Fruit fly (Drosophila melanogaster) whole organism, embryonic: Measurements from ENCODE around the gene mRpL39.

ENCODE experiments used
- ATbp ChIP-seq: fragments of 200-800 bp; sonication (Bioruptor generic); optimal IDR thresholded peaks from 2 replicates; lab custom pipeline; 2017; ENCODE audit warnings: missing biosample characterization, mild to moderate bottlenecking, missing genetic modification characterization, missing genetic modification reagents
- Antp ChIP-seq: fragments of 200-800 bp; sonication (Bioruptor generic); optimal IDR thresholded peaks from 3 replicates; lab custom pipeline; 2016; ENCODE audit warnings: missing biosample characterization, missing genetic modification characterization
- CG11456 ChIP-seq: fragments of 200-800 bp; sonication (Bioruptor generic); IDR thresholded peaks from 3 replicates; pipeline ENCODE4 v1.3.6; 2022; ENCODE audit warnings: missing biosample characterization, missing genetic modification characterization
- CG12299 ChIP-seq: fragments of 200-800 bp; sonication (Bioruptor generic); optimal IDR thresholded peaks from 2 replicates; lab custom pipeline; 2018; ENCODE audit warnings: missing biosample characterization, mild to moderate bottlenecking, missing genetic modification characterization
- CG1602 ChIP-seq: fragments of 200-800 bp; sonication (Bioruptor generic); optimal IDR thresholded peaks from 3 replicates; lab custom pipeline; 2016; ENCODE audit warnings: missing biosample characterization, missing genetic modification characterization
- CG1603 ChIP-seq: fragments of 200-800 bp; sonication (Bioruptor generic); optimal IDR thresholded peaks from 2 replicates; lab custom pipeline; 2019; ENCODE audit warnings: missing biosample characterization, mild to moderate bottlenecking, missing genetic modification characterization, moderate library complexity
- CG17385 ChIP-seq: fragments of 200-800 bp; sonication (Bioruptor generic); optimal IDR thresholded peaks from 3 replicates; lab custom pipeline; 2018; ENCODE audit warnings: missing biosample characterization, mild to moderate bottlenecking, missing genetic modification characterization
- CG31388 ChIP-seq: fragments of 200-800 bp; sonication (Bioruptor generic); optimal IDR thresholded peaks from 2 replicates; lab custom pipeline; 2016; ENCODE audit warnings: missing biosample characterization, missing genetic modification characterization
- CG32532 ChIP-seq: fragments of 200-800 bp; sonication (Bioruptor generic); IDR thresholded peaks from 2 replicates; pipeline ENCODE4 v1.3.6; 2022; ENCODE audit warnings: missing biosample characterization, missing genetic modification characterization
- CG32767 ChIP-seq: fragments of 200-800 bp; sonication (Bioruptor generic); IDR thresholded peaks from 2 replicates; pipeline ENCODE4 v1.3.6; 2022; ENCODE audit warnings: missing biosample characterization, missing genetic modification characterization
- CG33213 ChIP-seq: fragments of 200-800 bp; sonication (Bioruptor generic); optimal IDR thresholded peaks from 3 replicates; lab custom pipeline; 2016; ENCODE audit warnings: missing biosample characterization, missing genetic modification characterization
- CG4820 ChIP-seq: fragments of 200-800 bp; sonication (Bioruptor generic); optimal IDR thresholded peaks from 3 replicates; lab custom pipeline; 2016; ENCODE audit warnings: missing biosample characterization, missing genetic modification characterization
- CG5180 ChIP-seq: fragments of 200-800 bp; sonication (Bioruptor generic); optimal IDR thresholded peaks from 3 replicates; lab custom pipeline; 2017; ENCODE audit warnings: missing biosample characterization, missing genetic modification characterization, mild to moderate bottlenecking, moderate library complexity, missing genetic modification reagents
- CG5245 ChIP-seq: fragments of 200-800 bp; sonication (Bioruptor generic); optimal IDR thresholded peaks from 3 replicates; lab custom pipeline; 2016; ENCODE audit warnings: missing biosample characterization, missing genetic modification characterization
- CG7271 ChIP-seq: fragments of 200-800 bp; sonication (Bioruptor generic); optimal IDR thresholded peaks from 2 replicates; lab custom pipeline; 2018; ENCODE audit warnings: missing biosample characterization, mild to moderate bottlenecking, missing genetic modification characterization, moderate library complexity
- CG7556 ChIP-seq: fragments of 200-800 bp; sonication (Bioruptor generic); optimal IDR thresholded peaks from 2 replicates; lab custom pipeline; 2017; ENCODE audit warnings: missing biosample characterization, mild to moderate bottlenecking, missing genetic modification characterization
- CG8089 ChIP-seq: fragments of 200-800 bp; sonication (Bioruptor generic); optimal IDR thresholded peaks from 3 replicates; lab custom pipeline; 2016; ENCODE audit warnings: missing biosample characterization, missing genetic modification characterization
- CTCF ChIP-seq: fragments of 200-800 bp; sonication (Bioruptor generic); optimal IDR thresholded peaks from 2 replicates; lab custom pipeline; 2017; ENCODE audit warnings: missing biosample characterization, mild to moderate bottlenecking, missing genetic modification characterization, moderate library complexity
- E2f2 ChIP-seq: fragments of 200-800 bp; sonication (Bioruptor generic); IDR thresholded peaks from 2 replicates; pipeline ENCODE4 v1.3.6; 2022; ENCODE audit warnings: missing biosample characterization, missing genetic modification characterization
- Ets65A ChIP-seq: fragments of 200-800 bp; sonication (Bioruptor generic); peaks from one replicate; lab custom pipeline; 2016; ENCODE audit warnings: missing biosample characterization, missing genetic modification characterization
- HLH3B ChIP-seq: fragments of 200-800 bp; sonication (Bioruptor generic); IDR thresholded peaks from 2 replicates; pipeline ENCODE4 v1.3.6; 2022; ENCODE audit warnings: missing biosample characterization, missing genetic modification characterization
- HLHmδ ChIP-seq: fragments of 200-800 bp; sonication (Bioruptor generic); optimal IDR thresholded peaks from 2 replicates; lab custom pipeline; 2018; ENCODE audit warnings: missing biosample characterization, mild to moderate bottlenecking, missing genetic modification characterization, moderate library complexity
- Hmx ChIP-seq: fragments of 200-800 bp; sonication (Bioruptor generic); optimal IDR thresholded peaks from 2 replicates; lab custom pipeline; 2016; ENCODE audit warnings: missing biosample characterization, missing genetic modification characterization
- Kr ChIP-seq: fragments of 200-800 bp; sonication (Bioruptor generic); optimal IDR thresholded peaks from 2 replicates; lab custom pipeline; 2017; ENCODE audit warnings: missing biosample characterization, mild to moderate bottlenecking, missing genetic modification characterization
- Nf-YC ChIP-seq: fragments of 200-800 bp; optimal IDR thresholded peaks from 3 replicates; lab custom pipeline; 2019; ENCODE audit warnings: missing biosample characterization, mild to moderate bottlenecking, missing genetic modification characterization, moderate library complexity
- Usf ChIP-seq: fragments of 200-800 bp; sonication (Bioruptor generic); optimal IDR thresholded peaks from 2 replicates; lab custom pipeline; 2017; ENCODE audit warnings: missing genotype, missing biosample characterization, missing genetic modification characterization
- cg ChIP-seq: fragments of 200-800 bp; sonication (Bioruptor generic); optimal IDR thresholded peaks from 3 replicates; lab custom pipeline; 2019; ENCODE audit warnings: missing biosample characterization, mild to moderate bottlenecking, missing genetic modification characterization, moderate library complexity
- chm ChIP-seq: fragments of 200-800 bp; sonication (Bioruptor generic); IDR thresholded peaks from 2 replicates; pipeline ENCODE4 v1.3.6; 2022; ENCODE audit warnings: missing biosample characterization, missing genetic modification characterization
- chn ChIP-seq: fragments of 200-800 bp; sonication (Bioruptor generic); optimal IDR thresholded peaks from 2 replicates; lab custom pipeline; 2016; ENCODE audit warnings: missing biosample characterization, missing genetic modification characterization
- dmrt11E ChIP-seq: fragments of 200-800 bp; sonication (Bioruptor generic); optimal IDR thresholded peaks from 3 replicates; lab custom pipeline; 2018; ENCODE audit warnings: missing biosample characterization, mild to moderate bottlenecking, missing genetic modification characterization, moderate library complexity
- exex ChIP-seq: fragments of 200-800 bp; sonication (Bioruptor generic); optimal IDR thresholded peaks from 4 replicates; lab custom pipeline; 2018; ENCODE audit warnings: missing biosample characterization, mild to moderate bottlenecking, missing genetic modification characterization, moderate library complexity
- gcm ChIP-seq: fragments of 200-800 bp; sonication (Bioruptor generic); optimal IDR thresholded peaks from 2 replicates; lab custom pipeline; 2019; ENCODE audit warnings: missing biosample characterization, mild to moderate bottlenecking, missing genetic modification characterization, moderate library complexity
- grn ChIP-seq: fragments of 200-800 bp; sonication (Bioruptor generic); optimal IDR thresholded peaks from 3 replicates; lab custom pipeline; 2017; ENCODE audit warnings: missing biosample characterization, missing genetic modification characterization
- ind ChIP-seq: fragments of 200-800 bp; sonication (Bioruptor generic); optimal IDR thresholded peaks from 3 replicates; lab custom pipeline; 2016; ENCODE audit warnings: missing biosample characterization, missing genetic modification characterization
- insv ChIP-seq, 2 experiments: fragments of 200-800 bp; sonication (Bioruptor generic); optimal IDR thresholded peaks; 3 replicates each; lab custom pipeline; 2016 to 2018; ENCODE audit warnings: missing biosample characterization in 2 of 2, missing genetic modification characterization in 2 of 2
- kni ChIP-seq: fragments of 200-800 bp; sonication (Bioruptor generic); optimal IDR thresholded peaks from 3 replicates; lab custom pipeline; 2017; ENCODE audit warnings: mild to moderate bottlenecking, missing biosample characterization, missing genetic modification reagents, missing genetic modification characterization
- mirr ChIP-seq: fragments of 200-800 bp; sonication (Bioruptor generic); optimal IDR thresholded peaks from 3 replicates; lab custom pipeline; 2018; ENCODE audit warnings: missing biosample characterization, mild to moderate bottlenecking, missing genetic modification characterization
- nerfin-1 ChIP-seq: fragments of 200-800 bp; sonication (Bioruptor generic); optimal IDR thresholded peaks from 3 replicates; lab custom pipeline; 2019; ENCODE audit warnings: missing biosample characterization, mild to moderate bottlenecking, missing genetic modification characterization, moderate library complexity
- oc ChIP-seq: fragments of 200-800 bp; sonication (Bioruptor generic); optimal IDR thresholded peaks from 2 replicates; lab custom pipeline; 2018; ENCODE audit warnings: missing biosample characterization, mild to moderate bottlenecking, missing genetic modification characterization, moderate library complexity
- odd ChIP-seq: fragments of 200-800 bp; sonication (Bioruptor generic); optimal IDR thresholded peaks from 2 replicates; lab custom pipeline; 2017; ENCODE audit warnings: missing biosample characterization, mild to moderate bottlenecking, missing genetic modification characterization
- otp ChIP-seq: fragments of 200-800 bp; sonication (Bioruptor generic); IDR thresholded peaks from 3 replicates; pipeline ENCODE4, ENCODE4 v1.3.6; 2022; ENCODE audit warnings: missing biosample characterization, missing genetic modification characterization
- rib ChIP-seq: fragments of 200-800 bp; sonication (Bioruptor generic); IDR thresholded peaks from 2 replicates; pipeline ENCODE4 v1.3.6; 2022; ENCODE audit warnings: missing biosample characterization, missing genetic modification characterization
- run ChIP-seq: fragments of 200-800 bp; sonication (Bioruptor generic); optimal IDR thresholded peaks from 3 replicates; lab custom pipeline; 2018; ENCODE audit warnings: missing biosample characterization, mild to moderate bottlenecking, missing genetic modification characterization
- sd ChIP-seq: fragments of 200-800 bp; sonication (Bioruptor generic); optimal IDR thresholded peaks from 3 replicates; lab custom pipeline; 2018; ENCODE audit warnings: missing biosample characterization, mild to moderate bottlenecking, missing genetic modification characterization, moderate library complexity
- sens-2 ChIP-seq: fragments of 200-800 bp; sonication (Bioruptor generic); IDR thresholded peaks from 2 replicates; pipeline ENCODE4 v1.3.6; 2022; ENCODE audit warnings: missing biosample characterization, missing genetic modification characterization
- sug ChIP-seq: fragments of 200-800 bp; optimal IDR thresholded peaks from 2 replicates; lab custom pipeline; 2019; ENCODE audit warnings: missing biosample characterization, mild to moderate bottlenecking, missing genetic modification characterization, moderate library complexity
- tll ChIP-seq, 2 experiments: fragments of 200-800 bp in 1 of 2; fragments of >200 bp in 1 of 2; sonication (Bioruptor generic) in 1 of 2; optimal IDR thresholded peaks; 2 replicates each; lab custom pipeline; 2017 to 2019; ENCODE audit warnings: missing biosample characterization in 2 of 2, missing genetic modification characterization in 2 of 2, mild to moderate bottlenecking in 1 of 2, moderate library complexity in 1 of 2
- wdn ChIP-seq: fragments of 200-800 bp; sonication (Bioruptor generic); IDR thresholded peaks from 2 replicates; pipeline ENCODE4 v1.3.6; 2022; ENCODE audit warnings: missing biosample characterization, missing genetic modification characterization

Gene mRpL39

DNA sequence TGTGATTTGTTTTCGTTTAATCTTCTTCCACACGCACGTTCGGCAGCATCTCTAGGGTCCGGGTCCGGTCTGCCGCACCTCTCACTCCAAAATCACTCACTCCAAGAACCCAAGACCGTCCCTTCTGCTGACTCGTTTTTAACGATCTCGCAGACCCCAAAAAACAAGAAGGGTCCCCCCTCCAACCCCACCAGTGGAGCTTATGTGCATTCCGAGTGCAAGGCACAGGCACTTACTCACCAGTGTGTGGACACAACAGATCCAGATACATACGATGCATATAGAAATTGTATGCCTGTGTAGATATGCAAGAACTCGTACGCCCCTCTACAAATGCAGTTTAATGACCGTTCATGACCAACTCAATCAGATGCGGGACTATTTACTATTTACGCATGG is 21.0 kb downstream of the mRpL39 start (continued):
- TF ChIP-seq HLH3B (GFP tag; lab: Robert Waterston, UW) (0 out of 2 replicates have a peak, but pooled peaks have one; percentile 18), CG11456 (0 out of 3 replicates have a peak, but pooled peaks have one; percentile 63), CG7271 (no peak), chn (GFP tag; lab: Kevin White, UChicago) (peak; percentile 4), CG5180 (GFP tag; lab: Kevin White, UChicago) (no peak), Ets65A (peak; percentile 80), rib (GFP tag; lab: Robert Waterston, UW) (peak; percentile 61; the same call in 1 of the 2 replicates), CG32767 (0 out of 2 replicates have a peak, but pooled peaks have one; percentile 9), sd (peak; percentile 57), wdn (GFP tag; lab: Robert Waterston, UW) (no peak), oc (tag; lab: Kevin White, UChicago) (peak; percentile 14), CTCF (GFP tag; lab: Kevin White, UChicago) (no peak), otp (GFP tag; lab: Robert Waterston, UW) (peak; percentile 48; the same call in 1 of the 3 replicates), cg (peak; percentile 50), Usf (GFP tag; lab: Kevin White, UChicago) (no peak), Hmx (GFP tag; lab: Kevin White, UChicago) (no peak), nerfin-1 (tag; lab: Kevin White, UChicago) (no peak), kni (GFP tag; lab: Kevin White, UChicago) (peak; percentile 89), CG32532 (GFP tag; lab: Robert Waterston, UW) (no peak)

DNA sequence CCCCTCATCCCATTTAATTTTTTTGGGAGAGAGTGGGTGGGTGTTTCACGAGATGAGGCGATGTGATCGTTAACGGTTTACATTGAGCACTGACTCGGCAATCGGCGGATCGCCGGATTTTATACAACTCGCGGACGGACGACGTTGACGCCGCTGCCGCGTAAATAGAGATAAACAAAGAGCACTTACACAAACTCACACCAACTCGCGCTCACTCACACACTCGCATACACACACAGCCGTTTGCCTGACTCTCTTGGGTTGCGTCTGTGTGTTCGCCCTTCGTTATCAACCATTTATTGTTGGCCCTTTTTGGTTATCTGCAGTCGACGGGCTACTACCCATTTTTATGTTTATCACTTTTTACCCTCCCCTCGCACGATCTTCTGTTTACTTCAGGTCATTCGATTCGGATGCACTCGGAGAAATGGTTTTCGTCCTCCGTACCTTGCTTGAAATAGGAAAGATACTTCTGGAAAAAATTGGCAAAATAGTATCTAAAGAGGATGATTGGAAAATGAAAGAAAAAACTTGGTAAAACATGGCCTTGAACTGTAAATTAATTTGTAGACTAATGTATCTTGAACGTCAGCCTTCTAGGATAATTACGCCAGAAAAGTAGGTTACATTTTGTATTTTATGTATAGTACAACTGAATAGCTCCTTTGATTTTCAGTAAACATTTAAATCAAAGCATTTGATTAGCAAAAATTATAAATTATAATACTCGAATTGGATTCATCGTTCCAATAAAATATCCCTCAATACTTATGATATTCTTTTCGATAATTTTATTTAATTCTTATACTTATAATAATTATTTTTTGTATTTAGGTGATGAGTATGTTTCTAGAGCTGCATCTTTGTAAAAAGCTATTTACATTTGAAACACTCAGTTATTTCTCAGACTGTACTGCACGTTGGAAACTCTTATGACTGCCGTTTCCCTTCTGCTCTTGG is 21.6 kb downstream of the mRpL39 start:
- no peak for TF ChIP-seq CG5245
- TF ChIP-seq sug (tag; lab: Kevin White, UChicago), result peak; percentile 57
- peak; percentile 90 for TF ChIP-seq Ets65A
- no peak for TF ChIP-seq CG33213 (GFP tag; lab: Kevin White, UChicago)
- peak; percentile 39 for TF ChIP-seq CG17385 (GFP tag; lab: Kevin White, UChicago)
- TF ChIP-seq mirr (GFP tag; lab: Kevin White, UChicago), result peak; percentile 29
- TF ChIP-seq sens-2 (GFP tag; lab: Robert Waterston, UW), result peak; percentile 23; the same call in 1 of the 2 replicates
- TF ChIP-seq CG1602 (GFP tag; lab: Kevin White, UChicago), result peak; percentile 61
- TF ChIP-seq CG8089 (GFP tag; lab: Kevin White, UChicago), result no peak
- peak; percentile 59 for TF ChIP-seq odd (GFP tag; lab: Kevin White, UChicago)
- peak; percentile 4 for TF ChIP-seq exex (tag; lab: Kevin White, UChicago)
- TF ChIP-seq Nf-YC, result peak; percentile 46
- TF ChIP-seq E2f2 (GFP tag; lab: Robert Waterston, UW), result 0 out of 2 replicates have a peak, but pooled peaks have one; percentile 29
- peak in 1 of 2 experiments; percentile 93 for TF ChIP-seq tll (GFP tag; optimal IDR thresholded peaks at IDR 0.05; lab: Kevin White, UChicago)
- TF ChIP-seq ind (GFP tag; lab: Kevin White, UChicago), result peak; percentile 5
- peak in 1 of 2 experiments; percentile 36 for TF ChIP-seq insv (GFP tag; optimal IDR thresholded peaks at IDR 0.05; lab: Kevin White, UChicago)
- TF ChIP-seq chm (GFP tag; lab: Robert Waterston, UW), result peak; percentile 79
- peak; percentile 9 for TF ChIP-seq HLHmδ (GFP tag; lab: Kevin White, UChicago)
- TF ChIP-seq CG7556 (GFP tag; lab: Kevin White, UChicago), result peak; percentile 71
- TF ChIP-seq CG7271, result no peak
- no peak for TF ChIP-seq run (tag; lab: Kevin White, UChicago)
- peak; percentile 22 for TF ChIP-seq CG4820
- no peak for TF ChIP-seq Kr (GFP tag; lab: Kevin White, UChicago)
- peak; percentile 8 for TF ChIP-seq CG1603
- peak; percentile 37 for TF ChIP-seq Antp (GFP tag; lab: Kevin White, UChicago)
- no peak for TF ChIP-seq CG12299 (tag; lab: Kevin White, UChicago)
- TF ChIP-seq gcm (GFP tag; lab: Kevin White, UChicago), result peak; percentile 31
- peak; percentile 78 for TF ChIP-seq dmrt11E (tag; lab: Kevin White, UChicago)
- TF ChIP-seq grn (GFP tag; lab: Kevin White, UChicago), result peak; percentile 80
- TF ChIP-seq cg, result peak; percentile 91
- TF ChIP-seq ATbp (GFP tag; lab: Kevin White, UChicago), result no peak
- TF ChIP-seq CG31388 (GFP tag; lab: Kevin White, UChicago), result no peak
